Fruit fly (Drosophila melanogaster) Kc167 (cell line): ENCODE measurements around the gene Ziz.

Experiments
- Sin3A ChIP-seq: fragments of >200 bp; optimal IDR thresholded peaks from 2 replicates; lab custom pipeline; 2018; ENCODE audit warnings: missing external identifiers
- h ChIP-seq: fragments of >200 bp; optimal IDR thresholded peaks from 3 replicates; lab custom pipeline; 2018; ENCODE audit warnings: missing external identifiers
- psq ChIP-seq: fragments of >200 bp; optimal IDR thresholded peaks from 2 replicates; lab custom pipeline; 2017; ENCODE audit warnings: missing external identifiers
- ttk ChIP-seq: sonication (Bioruptor generic); optimal IDR thresholded peaks from 2 replicates; lab custom pipeline; 2017; ENCODE audit warnings: missing external identifiers

DNA sequence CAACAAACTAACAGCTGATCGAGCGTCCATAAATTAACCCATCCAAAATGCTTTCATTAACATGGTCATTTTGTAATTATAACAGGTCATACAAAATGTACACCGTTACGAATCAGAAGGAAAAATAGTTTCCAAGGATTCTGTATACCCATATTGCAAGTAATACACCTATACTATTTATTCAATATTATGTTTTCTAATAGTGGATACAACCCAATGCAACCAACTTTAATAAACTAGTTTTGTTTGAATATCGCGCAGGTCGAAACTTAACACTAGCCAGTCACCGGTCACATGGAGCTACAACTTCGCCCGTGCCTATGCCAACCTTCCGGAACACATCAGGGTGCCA lies 68.3 kb downstream of the Ziz start:
- TF ChIP-seq psq (lab: Kevin White, UChicago) = no peak
- TF ChIP-seq Sin3A = no peak
- no peak for TF ChIP-seq h (lab: Kevin White, UChicago)
- no peak for TF ChIP-seq ttk
